Fruit fly (Drosophila melanogaster): ENCODE measurements around the gene comm3.
A peak's percentile ranks its signal among the peaks of the same experiment; 100 is the strongest.

The comm3 gene

DNA sequence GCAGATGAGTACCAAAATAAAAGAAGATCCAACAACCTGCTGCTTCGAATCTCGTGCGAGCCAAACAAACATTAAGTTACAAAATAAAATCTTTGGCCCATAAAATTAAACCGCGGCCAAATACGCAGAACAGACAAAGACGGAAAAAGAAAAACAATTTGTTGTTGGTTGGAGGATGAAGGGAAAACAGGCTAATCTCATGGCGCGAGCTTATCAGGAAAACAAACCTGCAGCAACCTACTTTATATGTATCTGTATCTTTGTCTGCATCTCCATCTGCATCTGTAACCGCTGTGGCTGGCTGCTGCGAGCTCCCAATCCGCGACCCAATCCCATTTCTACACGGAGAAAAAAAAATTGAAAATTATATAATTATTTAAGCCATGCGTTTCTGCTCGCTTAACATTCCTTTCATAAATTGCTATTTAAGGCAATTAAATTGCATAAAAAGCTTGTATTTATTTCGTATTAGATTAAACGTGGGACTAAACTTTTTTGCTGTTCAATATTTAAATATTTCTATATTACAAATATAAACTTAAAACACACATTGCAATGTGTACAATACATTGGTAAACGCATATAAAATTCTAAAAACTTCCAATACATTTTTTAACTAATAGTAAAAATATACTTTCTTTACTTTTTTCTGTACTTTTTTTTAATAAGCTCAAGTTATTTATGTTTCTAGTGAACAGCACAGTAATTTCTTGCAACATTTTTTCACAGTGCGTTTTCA, 45.4 kb upstream of the comm3 start (continued):
- no peak for TF ChIP-seq CG16863 (GFP tag; optimal IDR thresholded peaks at IDR 0.05)
- TF ChIP-seq CG10654 (GFP tag; optimal IDR thresholded peaks at IDR 0.05): no peak
- TF ChIP-seq D (optimal IDR thresholded peaks at IDR 0.05): no peak
- TF ChIP-seq D (GFP tag; optimal IDR thresholded peaks at IDR 0.05): peak; percentile 56
- no peak for TF ChIP-seq gcm2 (GFP tag; optimal IDR thresholded peaks at IDR 0.05)
- TF ChIP-seq CG17186 (GFP tag; optimal IDR thresholded peaks at IDR 0.05): no peak
- TF ChIP-seq CG17612 (GFP tag; IDR thresholded peaks at IDR 0.05): no peak
- TF ChIP-seq CG1024 (GFP tag; IDR thresholded peaks at IDR 0.05): 0 out of 2 replicates have a peak, but pooled peaks have one; percentile 6
- TF ChIP-seq CG13424 (tag; optimal IDR thresholded peaks at IDR 0.05): peak; percentile 39
- no peak for TF ChIP-seq CG4730 (GFP tag; IDR thresholded peaks at IDR 0.05)
- no peak for TF ChIP-seq cato (GFP tag; optimal IDR thresholded peaks at IDR 0.05; ENCODE audit: borderline replicate concordance)
- no peak for TF ChIP-seq CG12071 (GFP tag; optimal IDR thresholded peaks at IDR 0.05)
- peak; percentile 46 for TF ChIP-seq abd-A (tag; optimal IDR thresholded peaks at IDR 0.05)
- no peak for TF ChIP-seq h (optimal IDR thresholded peaks at IDR 0.05)
- TF ChIP-seq bsh (GFP tag; optimal IDR thresholded peaks at IDR 0.05): peak in 1 of 2 experiments; percentile 41
- TF ChIP-seq Jarid2 (GFP tag; optimal IDR thresholded peaks at IDR 0.05): no peak
- TF ChIP-seq ap (GFP tag; IDR thresholded peaks at IDR 0.05): no peak
- no peak for TF ChIP-seq CG31365 (tag; optimal IDR thresholded peaks at IDR 0.05)
- no peak for TF ChIP-seq pnt (GFP tag; optimal IDR thresholded peaks at IDR 0.05)
- TF ChIP-seq Oaz (GFP tag; IDR thresholded peaks at IDR 0.05): no peak
- TF ChIP-seq CG8924 (tag; optimal IDR thresholded peaks at IDR 0.05): peak; percentile 39
- no peak for TF ChIP-seq seq (GFP tag; IDR thresholded peaks at IDR 0.05)
- no peak for TF ChIP-seq CG10274 (GFP tag; optimal IDR thresholded peaks at IDR 0.05)
- peak; percentile 72 for TF ChIP-seq CG14710 (tag; optimal IDR thresholded peaks at IDR 0.05)
- peak; percentile 45 for TF ChIP-seq CG1602 (GFP tag; optimal IDR thresholded peaks at IDR 0.05)
- no peak for TF ChIP-seq bab2 (GFP tag; optimal IDR thresholded peaks at IDR 0.05)
- peak; percentile 8 for TF ChIP-seq CG17385 (GFP tag; optimal IDR thresholded peaks at IDR 0.05)
- TF ChIP-seq da (GFP tag; optimal IDR thresholded peaks at IDR 0.05): no peak
- peak; percentile 53 for TF ChIP-seq CG33557 (GFP tag; optimal IDR thresholded peaks at IDR 0.05)
- no peak for TF ChIP-seq HLHmδ (GFP tag; optimal IDR thresholded peaks at IDR 0.05)
- TF ChIP-seq CG8359 (GFP tag; optimal IDR thresholded peaks at IDR 0.05; ENCODE audit: borderline replicate concordance): peak; percentile 50
- no peak for TF ChIP-seq CG14441 (GFP tag; IDR thresholded peaks at IDR 0.05)
- no peak for TF ChIP-seq gcm (GFP tag; optimal IDR thresholded peaks at IDR 0.05)
- TF ChIP-seq BtbVII (GFP tag; optimal IDR thresholded peaks at IDR 0.05): no peak
- TF ChIP-seq CG3726 (GFP tag; IDR thresholded peaks at IDR 0.05): no peak
- TF ChIP-seq pzg (GFP tag; optimal IDR thresholded peaks at IDR 0.05): no peak
- TF ChIP-seq rib (GFP tag; IDR thresholded peaks at IDR 0.05): no peak
- no peak for TF ChIP-seq CG14860 (GFP tag; IDR thresholded peaks at IDR 0.05; ENCODE audit: partially characterized antibody)
- TF ChIP-seq CG2678 (tag; optimal IDR thresholded peaks at IDR 0.05): peak; percentile 56
- TF ChIP-seq sna (GFP tag; IDR thresholded peaks at IDR 0.05; ENCODE audit: partially characterized antibody): no peak
- TF ChIP-seq Med (GFP tag): peak; percentile 42
- peak; percentile 57 for TF ChIP-seq CG9437 (GFP tag; optimal IDR thresholded peaks at IDR 0.05)
- 0 out of 2 replicates have a peak, but pooled peaks have one; percentile 8 for TF ChIP-seq CG10959 (GFP tag; IDR thresholded peaks at IDR 0.05)
- TF ChIP-seq ab (GFP tag; optimal IDR thresholded peaks at IDR 0.05): no peak
- TF ChIP-seq trem (tag; optimal IDR thresholded peaks at IDR 0.05): peak; percentile 35
- TF ChIP-seq CG10979 (tag; optimal IDR thresholded peaks at IDR 0.05): peak; percentile 78
- peak; percentile 18 for TF ChIP-seq odd (GFP tag; optimal IDR thresholded peaks at IDR 0.05)
- TF ChIP-seq CG15269 (tag; optimal IDR thresholded peaks at IDR 0.05): peak; percentile 27
- peak; percentile 69 for TF ChIP-seq Ssrp (tag; optimal IDR thresholded peaks at IDR 0.05)
- peak; percentile 21 for TF ChIP-seq trh (GFP tag; optimal IDR thresholded peaks at IDR 0.05)
